Fruit fly (Drosophila melanogaster) whole organism, embryonic: ENCODE data around the gene CG6766.

ENCODE experiments used
- Awh ChIP-seq: fragments of 200-800 bp; sonication (Bioruptor generic); IDR thresholded peaks from 2 replicates; pipeline ENCODE4, ENCODE4 v1.3.6; 2022; ENCODE audit warnings: missing biosample characterization, missing genetic modification characterization
- CG10565 ChIP-seq: fragments of 200-800 bp; sonication (Bioruptor generic); optimal IDR thresholded peaks from 3 replicates; lab custom pipeline; 2016; ENCODE audit warnings: missing biosample characterization, mild to moderate bottlenecking, missing genetic modification characterization
- CG1233 ChIP-seq: fragments of 200-800 bp; sonication (Bioruptor generic); optimal IDR thresholded peaks from 4 replicates; lab custom pipeline; 2018; ENCODE audit warnings: missing biosample characterization, mild to moderate bottlenecking, missing genetic modification characterization
- CG14050 ChIP-seq: fragments of 200-800 bp; sonication (Bioruptor generic); IDR thresholded peaks from 3 replicates; pipeline ENCODE4 v1.3.6; 2022; ENCODE audit warnings: missing biosample characterization, missing genetic modification characterization
- CG17186 ChIP-seq: fragments of 200-800 bp; sonication (Bioruptor generic); optimal IDR thresholded peaks from 3 replicates; lab custom pipeline; 2017; ENCODE audit warnings: missing biosample characterization, missing genetic modification reagents, missing genetic modification characterization
- CG1792 ChIP-seq: fragments of 200-800 bp; sonication (Bioruptor generic); optimal IDR thresholded peaks from 2 replicates; lab custom pipeline; 2016; ENCODE audit warnings: missing biosample characterization, missing genetic modification characterization
- CG18764 ChIP-seq: fragments of 200-800 bp; sonication (Bioruptor generic); optimal IDR thresholded peaks from 3 replicates; lab custom pipeline; 2016; ENCODE audit warnings: missing biosample characterization, missing genetic modification characterization
- CG34422 ChIP-seq: fragments of 200-800 bp; sonication (Bioruptor generic); IDR thresholded peaks from 3 replicates; pipeline ENCODE4 v1.3.6; 2022; ENCODE audit warnings: missing biosample characterization, missing genetic modification characterization
- CG3847 ChIP-seq: fragments of 200-800 bp; sonication (Bioruptor generic); IDR thresholded peaks from 2 replicates; pipeline ENCODE4 v1.3.6; 2022; ENCODE audit warnings: missing biosample characterization, missing genetic modification characterization
- CG4854 ChIP-seq: fragments of 200-800 bp; sonication (Bioruptor generic); optimal IDR thresholded peaks from 2 replicates; lab custom pipeline; 2016; ENCODE audit warnings: missing biosample characterization, missing genetic modification characterization, inconsistent platforms
- CG5953 ChIP-seq: fragments of 200-800 bp; sonication (Bioruptor generic); IDR thresholded peaks from 2 replicates; pipeline ENCODE4 v1.3.6; 2022; ENCODE audit warnings: missing biosample characterization, missing genetic modification characterization
- CG6813 ChIP-seq: fragments of 200-800 bp; sonication (Bioruptor generic); optimal IDR thresholded peaks from 2 replicates; lab custom pipeline; 2017; ENCODE audit warnings: missing biosample characterization, missing genetic modification characterization, mild to moderate bottlenecking, moderate library complexity, missing genetic modification reagents
- CG7357 ChIP-seq: fragments of 200-800 bp; sonication (Bioruptor generic); IDR thresholded peaks from 3 replicates; pipeline ENCODE4 v1.3.6; 2022; ENCODE audit warnings: missing biosample characterization, missing genetic modification characterization
- CG7786 ChIP-seq: fragments of 200-800 bp; sonication (Bioruptor generic); optimal IDR thresholded peaks from 2 replicates; lab custom pipeline; 2016; ENCODE audit warnings: missing biosample characterization, missing genetic modification characterization
- CG8089 ChIP-seq: fragments of 200-800 bp; sonication (Bioruptor generic); optimal IDR thresholded peaks from 3 replicates; lab custom pipeline; 2016; ENCODE audit warnings: missing biosample characterization, missing genetic modification characterization
- CTCF ChIP-seq: fragments of 200-800 bp; sonication (Bioruptor generic); optimal IDR thresholded peaks from 2 replicates; lab custom pipeline; 2017; ENCODE audit warnings: missing biosample characterization, mild to moderate bottlenecking, missing genetic modification characterization, moderate library complexity
- CkIIα-i1 ChIP-seq: fragments of 200-800 bp; sonication (Bioruptor generic); IDR thresholded peaks from 2 replicates; pipeline ENCODE4 v1.3.6; 2022; ENCODE audit warnings: missing biosample characterization, missing genetic modification characterization
- Dref ChIP-seq: fragments of 200-800 bp; sonication (Bioruptor generic); IDR thresholded peaks from 2 replicates; pipeline ENCODE4 v1.3.6; 2022; ENCODE audit warnings: missing biosample characterization, missing genetic modification characterization
- Fer1 ChIP-seq: fragments of 200-800 bp; sonication (Bioruptor generic); optimal IDR thresholded peaks from 2 replicates; lab custom pipeline; 2017; ENCODE audit warnings: missing biosample characterization, mild to moderate bottlenecking, missing genetic modification characterization
- Gug ChIP-seq: fragments of 200-800 bp; sonication (Bioruptor generic); IDR thresholded peaks from 4 replicates; pipeline ENCODE4 v1.3.6; 2022; ENCODE audit warnings: missing biosample characterization, missing genetic modification characterization
- HLHmδ ChIP-seq: fragments of 200-800 bp; sonication (Bioruptor generic); optimal IDR thresholded peaks from 2 replicates; lab custom pipeline; 2018; ENCODE audit warnings: missing biosample characterization, mild to moderate bottlenecking, missing genetic modification characterization, moderate library complexity
- Hey ChIP-seq: fragments of 200-800 bp; sonication (Bioruptor generic); optimal IDR thresholded peaks from 3 replicates; lab custom pipeline; 2018; ENCODE audit warnings: missing biosample characterization, mild to moderate bottlenecking, missing genetic modification characterization
- Hr78 ChIP-seq, 2 experiments: fragments of 200-800 bp in 1 of 2; fragments of >200 bp in 1 of 2; sonication (Bioruptor generic) in 1 of 2; optimal IDR thresholded peaks; 2 replicates each; lab custom pipeline; 2017 to 2019; ENCODE audit warnings: missing biosample characterization in 2 of 2, missing genetic modification characterization in 2 of 2, mild to moderate bottlenecking in 1 of 2, moderate library complexity in 1 of 2
- Nf-YA ChIP-seq: fragments of 200-800 bp; sonication (Bioruptor generic); IDR thresholded peaks from 2 replicates; pipeline ENCODE4 v1.3.6; 2022; ENCODE audit warnings: missing biosample characterization, missing genetic modification characterization
- Rx ChIP-seq: fragments of 200-800 bp; sonication (Bioruptor generic); IDR thresholded peaks from 2 replicates; pipeline ENCODE4 v1.3.6; 2022; ENCODE audit warnings: missing biosample characterization, missing genetic modification characterization
- Sox100B ChIP-seq: fragments of 200-800 bp; sonication (Bioruptor generic); optimal IDR thresholded peaks from 3 replicates; lab custom pipeline; 2018; ENCODE audit warnings: missing biosample characterization, mild to moderate bottlenecking, missing genetic modification characterization
- Sox102F ChIP-seq: fragments of 200-800 bp; sonication (Bioruptor generic); optimal IDR thresholded peaks from 2 replicates; lab custom pipeline; 2018; ENCODE audit warnings: missing biosample characterization, mild to moderate bottlenecking, missing genetic modification characterization, moderate library complexity
- TFAM ChIP-seq: fragments of 200-800 bp; sonication (Bioruptor generic); optimal IDR thresholded peaks from 2 replicates; lab custom pipeline; 2017; ENCODE audit warnings: missing biosample characterization, missing genetic modification characterization, inconsistent platforms
- bsh ChIP-seq, 2 experiments: fragments of 200-800 bp; sonication (Bioruptor generic); optimal IDR thresholded peaks; 2 replicates each; lab custom pipeline; 2017 to 2018; ENCODE audit warnings: mild to moderate bottlenecking in 2 of 2, missing biosample characterization in 2 of 2, missing genetic modification characterization in 2 of 2, moderate library complexity in 1 of 2
- caup ChIP-seq: fragments of 200-800 bp; sonication (Bioruptor generic); optimal IDR thresholded peaks from 3 replicates; lab custom pipeline; 2017; ENCODE audit warnings: missing biosample characterization, mild to moderate bottlenecking, missing genetic modification characterization, moderate library complexity; ENCODE audit not compliant: severe bottlenecking
- dati ChIP-seq: fragments of 200-800 bp; sonication (Bioruptor generic); IDR thresholded peaks from 2 replicates; pipeline ENCODE4 v1.3.6; 2022; ENCODE audit warnings: missing biosample characterization, missing genetic modification characterization
- dmrt11E ChIP-seq: fragments of 200-800 bp; sonication (Bioruptor generic); optimal IDR thresholded peaks from 3 replicates; lab custom pipeline; 2018; ENCODE audit warnings: missing biosample characterization, mild to moderate bottlenecking, missing genetic modification characterization, moderate library complexity
- exex ChIP-seq: fragments of 200-800 bp; sonication (Bioruptor generic); optimal IDR thresholded peaks from 4 replicates; lab custom pipeline; 2018; ENCODE audit warnings: missing biosample characterization, mild to moderate bottlenecking, missing genetic modification characterization, moderate library complexity
- kah ChIP-seq: fragments of 200-800 bp; sonication (Bioruptor generic); optimal IDR thresholded peaks from 2 replicates; lab custom pipeline; 2018; ENCODE audit warnings: missing biosample characterization, mild to moderate bottlenecking, missing genetic modification characterization
- kni ChIP-seq: fragments of 200-800 bp; sonication (Bioruptor generic); optimal IDR thresholded peaks from 3 replicates; lab custom pipeline; 2017; ENCODE audit warnings: mild to moderate bottlenecking, missing biosample characterization, missing genetic modification reagents, missing genetic modification characterization
- lov ChIP-seq, 2 experiments: fragments of 200-800 bp in 1 of 2; fragments of >200 bp in 1 of 2; sonication (Bioruptor generic) in 1 of 2; IDR thresholded peaks in 1 of 2; optimal IDR thresholded peaks in 1 of 2; 2 replicates in 1 of 2; 3 replicates in 1 of 2; pipeline versions ENCODE4 v1.3.6 to Lab custom; 2017 to 2022; ENCODE audit warnings: missing biosample characterization in 1 of 2, missing genetic modification characterization in 1 of 2
- nom ChIP-seq: fragments of 200-800 bp; sonication (Bioruptor generic); optimal IDR thresholded peaks from 2 replicates; lab custom pipeline; 2017; ENCODE audit warnings: missing biosample characterization, missing genetic modification characterization, mild to moderate bottlenecking, moderate library complexity, missing genetic modification reagents
- oc ChIP-seq: fragments of 200-800 bp; sonication (Bioruptor generic); optimal IDR thresholded peaks from 2 replicates; lab custom pipeline; 2018; ENCODE audit warnings: missing biosample characterization, mild to moderate bottlenecking, missing genetic modification characterization, moderate library complexity
- ranshi ChIP-seq: fragments of 200-800 bp; sonication (Bioruptor generic); IDR thresholded peaks from 2 replicates; pipeline ENCODE4 v1.3.6; 2022; ENCODE audit warnings: missing biosample characterization, missing genetic modification characterization
- row ChIP-seq: fragments of 200-800 bp; sonication (Bioruptor generic); IDR thresholded peaks from 3 replicates; pipeline ENCODE4 v1.3.6; 2022; ENCODE audit warnings: missing biosample characterization, missing genetic modification characterization
- sc ChIP-seq, 3 experiments: fragments of >200 bp in 2 of 3; fragments of 200-800 bp in 1 of 3; sonication (Bioruptor generic) in 1 of 3; optimal IDR thresholded peaks; 2 replicates in 2 of 3; 3 replicates in 1 of 3; lab custom pipeline; 2017; ENCODE audit warnings: mild to moderate bottlenecking in 1 of 3, missing biosample characterization in 1 of 3, missing genetic modification characterization in 1 of 3, missing genetic modification reagents in 1 of 3
- slbo ChIP-seq: fragments of 200-800 bp; sonication (Bioruptor generic); IDR thresholded peaks from 2 replicates; pipeline ENCODE4 v1.3.6; 2022; ENCODE audit warnings: missing biosample characterization, missing genetic modification characterization
- sqz ChIP-seq: fragments of 200-800 bp; sonication (Bioruptor generic); optimal IDR thresholded peaks from 3 replicates; lab custom pipeline; 2018; ENCODE audit warnings: missing biosample characterization, mild to moderate bottlenecking, missing genetic modification characterization
- tll ChIP-seq, 2 experiments: fragments of 200-800 bp in 1 of 2; fragments of >200 bp in 1 of 2; sonication (Bioruptor generic) in 1 of 2; optimal IDR thresholded peaks; 2 replicates each; lab custom pipeline; 2017 to 2019; ENCODE audit warnings: missing biosample characterization in 2 of 2, missing genetic modification characterization in 2 of 2, mild to moderate bottlenecking in 1 of 2, moderate library complexity in 1 of 2
- trem ChIP-seq: fragments of 200-800 bp; optimal IDR thresholded peaks from 3 replicates; lab custom pipeline; 2019; ENCODE audit warnings: missing biosample characterization, mild to moderate bottlenecking, missing genetic modification characterization, moderate library complexity
- ttk ChIP-seq: fragments of 200-800 bp; sonication (Bioruptor generic); IDR thresholded peaks from 2 replicates; pipeline ENCODE4 v2.1.2; 2022; ENCODE audit warnings: missing biosample characterization, missing genetic modification characterization
- unc-4 ChIP-seq: fragments of 200-800 bp; sonication (Bioruptor generic); IDR thresholded peaks from 2 replicates; pipeline ENCODE4 v1.3.6; 2022; ENCODE audit warnings: missing biosample characterization, missing genetic modification characterization; ENCODE audit not compliant: partially characterized antibody

The CG6766 gene

dm6 chr2L:12011682-12012655 lies 28.5 kb downstream of the CG6766 start (continued):
- TF ChIP-seq CG3847 (GFP tag; lab: Robert Waterston, UW) (no peak), CG14050 (GFP tag; lab: Robert Waterston, UW) (no peak), oc (tag; lab: Kevin White, UChicago) (peak; percentile 81), CG4854 (GFP tag; lab: Kevin White, UChicago) (peak; percentile 62), CG1233 (peak; percentile 58), ttk (GFP tag; lab: Robert Waterston, UW) (no peak), HLHmδ (GFP tag; lab: Kevin White, UChicago) (peak; percentile 89), kni (GFP tag; lab: Kevin White, UChicago) (peak; percentile 99), Sox102F (GFP tag; lab: Kevin White, UChicago) (peak; percentile 57), caup (GFP tag; lab: Kevin White, UChicago) (peak; percentile 81), Awh (GFP tag; lab: Robert Waterston, UW) (no peak), exex (tag; lab: Kevin White, UChicago) (peak; percentile 85), bsh (GFP tag; optimal IDR thresholded peaks at IDR 0.05; lab: Kevin White, UChicago) (peak; percentile 26 to 63), Hey (tag; lab: Kevin White, UChicago) (peak; percentile 10), CTCF (GFP tag; lab: Kevin White, UChicago) (peak; percentile 64), CG18764 (GFP tag; lab: Kevin White, UChicago) (no peak), Sox100B (GFP tag; lab: Kevin White, UChicago) (no peak), sqz (GFP tag; lab: Kevin White, UChicago) (peak; percentile 38), lov (optimal IDR thresholded peaks at IDR 0.05; lab: Kevin White, UChicago) (no peak), lov (GFP tag; IDR thresholded peaks at IDR 0.05; lab: Robert Waterston, UW) (no peak), nom (GFP tag; lab: Kevin White, UChicago) (peak; percentile 88), dati (GFP tag; lab: Robert Waterston, UW) (no peak), row (GFP tag; lab: Robert Waterston, UW) (no peak), CG5953 (GFP tag; lab: Robert Waterston, UW) (no peak), CG8089 (peak; percentile 56), dmrt11E (tag; lab: Kevin White, UChicago) (no peak), Nf-YA (GFP tag; lab: Robert Waterston, UW) (no peak), CG7786 (peak; percentile 75), ranshi (GFP tag; lab: Robert Waterston, UW) (no peak), Fer1 (GFP tag; lab: Kevin White, UChicago) (peak; percentile 90), Gug (peak; percentile 91), CG7357 (GFP tag; lab: Robert Waterston, UW) (peak; percentile 61; the same call in 2 of the 3 replicates), tll (GFP tag; optimal IDR thresholded peaks at IDR 0.05; lab: Kevin White, UChicago) (peak in 1 of 2 experiments; percentile 98), sc (optimal IDR thresholded peaks at IDR 0.05; lab: Kevin White, UChicago) (no peak), sc (GFP tag; optimal IDR thresholded peaks at IDR 0.05; lab: Kevin White, UChicago) (no peak), CG34422 (GFP tag; lab: Robert Waterston, UW) (no peak), unc-4 (GFP tag; lab: Robert Waterston, UW) (no peak), kah (GFP tag; lab: Kevin White, UChicago) (peak; percentile 100), Rx (no peak), CG10565 (no peak), slbo (GFP tag; lab: Robert Waterston, UW) (no peak), CkIIα-i1 (no peak), CG17186 (peak; percentile 63), CG6813 (GFP tag; lab: Kevin White, UChicago) (peak; percentile 85), Hr78 (GFP tag; optimal IDR thresholded peaks at IDR 0.05; lab: Kevin White, UChicago) (peak in 1 of 2 experiments; percentile 93), TFAM (GFP tag; lab: Kevin White, UChicago) (no peak), trem (tag; lab: Kevin White, UChicago) (peak; percentile 50), CG1792 (peak; percentile 51), Dref (GFP tag; lab: Robert Waterston, UW) (no peak)
